Worm (Caenorhabditis elegans) whole organism, early embryonic: ENCODE results near the gene txt-12.

Experiments used
- aly-1 ChIP-seq: sonication (generic microtip); optimal IDR thresholded peaks from 2 replicates; lab custom pipeline; 2016; ENCODE audit warnings: missing genetic modification characterization, missing compliant biosample characterization
- ama-1 ChIP-seq: fragments of 150-350 bp; optimal IDR thresholded peaks from 2 replicates; lab custom pipeline; 2014
- ceh-13 ChIP-seq: fragments of 200-800 bp; sonication (Bioruptor generic); optimal IDR thresholded peaks from 2 replicates; lab custom pipeline; 2018; ENCODE audit warnings: mild to moderate bottlenecking, missing genetic modification characterization, missing compliant biosample characterization
- ceh-36 ChIP-seq: sonication (generic microtip); optimal IDR thresholded peaks from 2 replicates; lab custom pipeline; 2016; ENCODE audit warnings: missing genetic modification characterization, inconsistent platforms, missing compliant biosample characterization
- ets-7 ChIP-seq: sonication (generic microtip); optimal IDR thresholded peaks from 2 replicates; lab custom pipeline; 2016; ENCODE audit warnings: missing genotype, missing genetic modification characterization, missing compliant biosample characterization
- flt-1 ChIP-seq: fragments of 200-800 bp; sonication (Bioruptor generic); IDR thresholded peaks from 2 replicates; pipeline ENCODE4 v1.3.6; 2022; ENCODE audit warnings: missing genetic modification characterization, missing compliant biosample characterization
- hmg-4 ChIP-seq: fragments of 200-800 bp; sonication (Bioruptor generic); optimal IDR thresholded peaks from 2 replicates; lab custom pipeline; 2018; ENCODE audit warnings: mild to moderate bottlenecking, missing genetic modification characterization, missing compliant biosample characterization
- tbx-11 ChIP-seq: fragments of 200-800 bp; sonication (Bioruptor generic); IDR thresholded peaks from 2 replicates; pipeline ENCODE4 v1.3.6; 2022; ENCODE audit warnings: missing genetic modification characterization, missing compliant biosample characterization

DNA sequence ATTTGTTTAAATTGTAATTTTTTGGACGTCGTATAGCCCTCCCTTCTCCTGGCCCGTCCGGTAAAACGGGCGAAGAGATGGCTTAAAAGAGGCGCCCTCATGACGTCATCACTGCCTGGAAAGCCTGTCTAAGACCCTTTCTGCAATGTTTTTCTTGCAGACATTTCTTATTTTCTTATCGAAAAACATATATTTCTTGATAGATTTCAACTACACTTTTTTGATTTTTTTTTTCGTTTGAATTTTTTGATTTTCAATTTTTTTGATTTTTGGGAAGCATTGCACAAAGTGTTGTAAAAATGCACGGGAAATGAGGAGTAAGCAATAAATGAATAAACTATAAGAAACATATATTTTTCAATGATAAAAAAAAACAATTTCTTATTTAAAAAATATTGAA lies 21.2 kb downstream of the txt-12 start, which contains the start of gene T01G5.6:
- TF ChIP-seq tbx-11 (no peak), hmg-4 (GFP tag; lab: Kevin White, UChicago) (no peak), ama-1 (no peak), flt-1 (GFP tag; lab: Robert Waterston, UW) (no peak), ets-7 (no peak), ceh-13 (GFP tag; lab: Kevin White, UChicago) (no peak), ceh-36 (no peak), aly-1 (tag; lab: Kevin White, UChicago) (no peak)
